Fruit fly (Drosophila melanogaster): Measurements from ENCODE around the gene tup.

Gene tup

DNA sequence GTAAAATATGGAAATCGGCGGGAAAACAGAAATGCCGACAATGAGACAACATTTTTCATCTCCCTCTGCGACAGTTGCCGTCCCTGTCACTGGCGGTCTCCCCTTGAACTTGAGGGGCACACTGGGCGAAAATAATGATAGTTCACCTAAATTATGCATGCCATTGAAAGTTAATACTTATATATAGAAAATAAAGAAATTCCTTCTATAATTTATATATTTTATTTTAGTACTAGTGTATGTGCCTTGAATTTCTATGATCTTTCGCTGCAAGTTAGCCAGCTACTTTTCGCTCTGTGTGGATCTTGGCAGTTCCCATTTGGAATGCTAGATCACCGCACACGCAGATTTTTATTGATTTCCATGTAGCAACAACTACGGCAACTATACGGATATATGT is 25.6 kb upstream of the tup start:
- TF ChIP-seq h (optimal IDR thresholded peaks at IDR 0.05) (no peak), psq (optimal IDR thresholded peaks at IDR 0.05) (no peak), insv (optimal IDR thresholded peaks at IDR 0.05) (no peak), Sin3A (optimal IDR thresholded peaks at IDR 0.05) (no peak), Myc (optimal IDR thresholded peaks at IDR 0.05) (no peak), ttk (optimal IDR thresholded peaks at IDR 0.05) (no peak)

DNA sequence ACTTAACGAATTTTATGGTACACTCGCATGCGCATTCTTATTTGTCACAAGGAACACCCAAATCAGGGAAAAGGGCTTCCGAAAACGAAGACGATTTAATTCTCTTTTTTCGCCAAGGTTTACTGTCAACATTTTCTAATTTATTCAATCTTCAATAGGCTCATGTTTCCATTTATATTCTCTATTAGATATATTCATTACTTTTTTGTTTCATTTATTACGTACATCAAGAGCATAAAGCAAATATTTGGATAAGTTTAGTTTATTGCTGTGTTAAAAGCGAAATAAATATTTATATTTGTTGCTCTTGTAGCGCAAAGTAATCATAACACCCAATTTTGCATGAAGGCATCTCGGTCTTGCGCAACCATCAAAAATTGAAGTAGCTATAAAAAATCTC is 19.9 kb upstream of the tup start:
- TF ChIP-seq h (optimal IDR thresholded peaks at IDR 0.05) (no peak), psq (optimal IDR thresholded peaks at IDR 0.05) (no peak), Myc (optimal IDR thresholded peaks at IDR 0.05) (no peak), insv (optimal IDR thresholded peaks at IDR 0.05) (no peak), ttk (optimal IDR thresholded peaks at IDR 0.05) (no peak), Sin3A (optimal IDR thresholded peaks at IDR 0.05) (no peak)

dm6 chr2L:18899862-18900261 is 18.8 kb upstream of the tup start:
- TF ChIP-seq insv (optimal IDR thresholded peaks at IDR 0.05) (no peak), Sin3A (optimal IDR thresholded peaks at IDR 0.05) (no peak), ttk (optimal IDR thresholded peaks at IDR 0.05) (no peak), psq (optimal IDR thresholded peaks at IDR 0.05) (no peak)

DNA sequence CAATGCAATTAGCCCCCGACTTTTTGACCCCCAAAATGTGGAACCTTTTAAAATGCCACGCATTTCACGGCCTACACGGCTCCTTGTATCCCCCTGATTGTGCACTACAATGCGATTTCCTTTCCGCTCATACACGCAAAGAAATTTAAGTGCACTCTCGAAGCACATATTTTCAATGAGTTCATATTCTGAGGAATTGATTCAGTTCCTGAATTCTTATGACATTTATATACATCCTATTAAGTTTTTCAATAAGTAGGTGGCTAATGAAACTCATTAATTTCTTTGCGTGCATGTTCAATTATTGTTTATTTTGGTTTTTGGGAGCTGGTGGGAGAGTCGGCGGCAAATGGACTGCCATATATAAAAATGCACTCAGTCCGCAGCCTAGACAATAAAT is 18.2 kb upstream of the tup start:
- TF ChIP-seq ttk (optimal IDR thresholded peaks at IDR 0.05): no peak
- TF ChIP-seq insv (optimal IDR thresholded peaks at IDR 0.05): no peak
- TF ChIP-seq Myc (optimal IDR thresholded peaks at IDR 0.05): no peak
- no peak for TF ChIP-seq psq (optimal IDR thresholded peaks at IDR 0.05)
- TF ChIP-seq h (optimal IDR thresholded peaks at IDR 0.05): no peak
- no peak for TF ChIP-seq Sin3A (optimal IDR thresholded peaks at IDR 0.05)

DNA sequence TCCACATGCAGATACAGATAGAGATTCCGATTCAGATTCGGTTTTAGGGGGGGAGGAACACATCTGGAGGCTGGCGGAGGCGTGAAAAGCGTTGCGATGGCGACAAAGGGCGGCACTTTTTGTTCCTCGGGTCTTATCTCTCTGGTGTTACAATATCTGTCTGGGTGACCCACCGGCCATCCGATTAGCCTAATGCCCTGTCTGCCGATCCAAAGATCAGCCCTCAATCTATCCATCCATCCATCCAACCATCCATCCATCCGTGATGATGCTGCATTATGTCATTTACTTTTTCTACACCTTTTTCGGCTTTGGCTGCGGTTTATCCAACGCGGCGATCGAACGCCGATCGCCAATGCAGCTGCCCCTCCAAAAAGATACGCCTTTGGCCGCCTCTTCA is 16.9 kb upstream of the tup start:
- no peak for TF ChIP-seq Myc (optimal IDR thresholded peaks at IDR 0.05)
- TF ChIP-seq h (optimal IDR thresholded peaks at IDR 0.05): no peak
- no peak for TF ChIP-seq Sin3A (optimal IDR thresholded peaks at IDR 0.05)

DNA sequence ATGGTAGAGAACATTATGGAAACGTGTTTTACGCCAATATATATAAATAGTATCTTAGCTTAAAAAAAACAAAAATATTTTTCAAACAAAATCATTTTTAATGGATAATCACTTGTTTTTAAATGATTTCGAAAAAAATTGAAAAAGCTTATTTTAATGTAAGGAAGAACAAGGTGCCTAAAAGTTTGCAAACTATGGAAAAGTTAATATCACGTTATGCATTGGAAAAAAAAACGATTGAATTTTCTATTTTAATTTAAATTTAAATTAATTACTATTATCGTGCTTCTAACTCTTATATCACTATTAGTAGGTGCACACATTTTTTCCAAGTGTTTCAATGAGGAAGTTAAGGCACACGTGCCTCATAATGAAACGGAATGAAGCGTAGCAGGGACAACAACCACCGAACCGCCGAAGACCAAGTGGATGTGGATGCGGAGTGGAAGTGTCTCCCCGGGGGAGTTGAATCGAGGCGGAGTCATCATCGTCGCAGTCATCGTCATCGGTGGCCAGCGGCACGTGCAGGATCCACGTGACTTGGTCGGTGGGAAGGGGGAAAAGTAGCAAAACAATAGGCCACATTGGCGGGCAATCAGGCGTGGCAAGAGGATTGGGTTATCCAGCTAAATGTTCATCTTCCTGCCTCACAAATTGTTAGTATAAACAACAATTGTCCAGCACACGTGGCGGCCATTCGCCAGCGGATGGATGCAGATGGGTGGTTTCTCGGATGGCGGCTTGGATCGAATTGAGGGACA is 15.9 kb upstream of the tup start:
- TF ChIP-seq psq (optimal IDR thresholded peaks at IDR 0.05): no peak
- TF ChIP-seq ttk (optimal IDR thresholded peaks at IDR 0.05): no peak
- no peak for TF ChIP-seq h (optimal IDR thresholded peaks at IDR 0.05)
- TF ChIP-seq Myc (optimal IDR thresholded peaks at IDR 0.05): no peak
- TF ChIP-seq Sin3A (optimal IDR thresholded peaks at IDR 0.05): no peak
- no peak for TF ChIP-seq insv (optimal IDR thresholded peaks at IDR 0.05)

dm6 chr2L:18896371-18896770 is 15.3 kb upstream of the tup start:
- TF ChIP-seq Sin3A (optimal IDR thresholded peaks at IDR 0.05) (no peak), insv (optimal IDR thresholded peaks at IDR 0.05) (no peak), psq (optimal IDR thresholded peaks at IDR 0.05) (no peak), ttk (optimal IDR thresholded peaks at IDR 0.05) (no peak), Myc (optimal IDR thresholded peaks at IDR 0.05) (no peak), h (optimal IDR thresholded peaks at IDR 0.05) (no peak)

DNA sequence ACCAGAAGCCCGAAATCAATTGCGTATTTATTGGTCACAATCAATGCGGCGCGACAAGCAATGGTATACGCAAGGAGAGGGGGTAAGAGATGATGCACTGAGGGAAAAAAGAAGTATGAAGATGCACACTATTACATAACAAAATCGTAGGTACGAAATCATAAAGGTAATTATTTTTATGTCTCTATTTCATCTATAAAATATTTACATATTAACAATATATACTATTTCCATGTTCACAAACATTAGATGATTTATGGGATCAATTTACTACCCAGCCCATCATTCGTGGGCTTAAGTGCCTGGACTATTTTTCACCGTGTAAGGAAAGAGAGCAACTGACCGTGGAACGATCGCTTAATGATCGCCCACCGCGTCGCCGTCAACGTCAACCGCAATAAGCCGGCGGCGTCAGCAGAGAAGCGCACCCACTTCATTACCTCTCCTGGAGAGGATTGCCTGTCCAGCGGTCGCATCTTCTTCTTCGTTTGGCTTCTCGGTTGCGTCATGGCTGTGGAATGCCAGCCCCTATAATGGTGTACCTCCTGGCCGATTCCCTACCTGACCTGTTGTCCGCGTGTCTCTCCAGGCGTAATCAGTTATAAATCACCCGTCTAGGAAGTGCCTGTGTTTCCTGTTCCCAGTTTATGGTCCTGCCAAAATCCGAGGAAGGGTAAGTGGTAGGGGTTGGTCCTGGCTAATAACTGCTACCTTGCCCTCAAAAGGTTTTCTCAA is 14.1 kb upstream of the tup start:
- no peak for TF ChIP-seq insv (optimal IDR thresholded peaks at IDR 0.05)
- no peak for TF ChIP-seq ttk (optimal IDR thresholded peaks at IDR 0.05)
- TF ChIP-seq psq (optimal IDR thresholded peaks at IDR 0.05): no peak
- no peak for TF ChIP-seq h (optimal IDR thresholded peaks at IDR 0.05)
- no peak for TF ChIP-seq Myc (optimal IDR thresholded peaks at IDR 0.05)
- no peak for TF ChIP-seq Sin3A (optimal IDR thresholded peaks at IDR 0.05)

- TF ChIP-seq insv (optimal IDR thresholded peaks at IDR 0.05) (no peak), Myc (optimal IDR thresholded peaks at IDR 0.05) (no peak)
Observed at dm6 chr2L:18890087-18890486, 9.0 kb upstream of the tup start.

DNA sequence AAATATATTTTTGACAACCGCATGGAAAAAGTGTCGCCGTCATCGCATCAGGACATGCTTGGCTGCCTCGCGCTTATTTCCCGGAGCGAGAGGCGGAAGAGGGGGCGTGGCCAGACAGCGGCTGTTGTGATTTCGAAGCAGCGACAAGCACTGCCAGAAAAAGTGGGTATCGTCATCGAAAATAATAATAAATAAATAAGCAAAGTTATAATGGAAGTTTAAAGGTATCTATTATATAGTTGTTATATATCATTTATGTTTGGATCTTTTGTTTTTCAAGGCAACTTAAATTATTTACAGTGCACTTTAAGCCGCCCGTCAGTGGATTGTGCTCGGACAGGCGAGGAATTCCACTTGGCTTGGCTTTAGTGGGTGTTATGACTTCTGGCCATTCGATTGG is 8.2 kb upstream of the tup start:
- TF ChIP-seq Myc (optimal IDR thresholded peaks at IDR 0.05): no peak

DNA sequence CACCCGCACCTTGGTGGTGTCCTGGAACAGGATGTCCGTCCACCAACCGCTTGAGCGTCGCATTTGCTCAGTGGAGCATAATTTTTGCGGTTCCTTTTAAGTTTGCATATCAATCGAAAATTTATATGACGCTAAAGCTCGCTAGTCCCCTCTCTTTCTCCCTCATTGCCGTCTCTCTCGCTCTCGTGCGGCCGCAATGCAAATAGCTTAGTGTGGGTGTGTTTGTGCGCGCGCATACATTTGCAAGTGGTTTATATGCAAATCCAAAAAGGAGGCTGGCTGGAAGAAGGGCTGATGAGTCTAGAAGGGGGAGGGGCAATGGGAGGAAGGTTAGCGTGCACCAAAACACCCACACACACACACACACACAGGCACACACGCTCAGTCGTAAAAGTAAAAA is 5.8 kb upstream of the tup start:
- TF ChIP-seq ttk (optimal IDR thresholded peaks at IDR 0.05): no peak
- TF ChIP-seq Sin3A (optimal IDR thresholded peaks at IDR 0.05): no peak
- TF ChIP-seq psq (optimal IDR thresholded peaks at IDR 0.05): no peak
- TF ChIP-seq Myc (optimal IDR thresholded peaks at IDR 0.05): no peak

dm6 chr2L:18884783-18885182 is 3.7 kb upstream of the tup start:
- no peak for TF ChIP-seq ttk (optimal IDR thresholded peaks at IDR 0.05)
- TF ChIP-seq h (optimal IDR thresholded peaks at IDR 0.05): no peak
- TF ChIP-seq psq (optimal IDR thresholded peaks at IDR 0.05): no peak
- no peak for TF ChIP-seq Sin3A (optimal IDR thresholded peaks at IDR 0.05)
- TF ChIP-seq Myc (optimal IDR thresholded peaks at IDR 0.05): no peak
- no peak for TF ChIP-seq insv (optimal IDR thresholded peaks at IDR 0.05)

DNA sequence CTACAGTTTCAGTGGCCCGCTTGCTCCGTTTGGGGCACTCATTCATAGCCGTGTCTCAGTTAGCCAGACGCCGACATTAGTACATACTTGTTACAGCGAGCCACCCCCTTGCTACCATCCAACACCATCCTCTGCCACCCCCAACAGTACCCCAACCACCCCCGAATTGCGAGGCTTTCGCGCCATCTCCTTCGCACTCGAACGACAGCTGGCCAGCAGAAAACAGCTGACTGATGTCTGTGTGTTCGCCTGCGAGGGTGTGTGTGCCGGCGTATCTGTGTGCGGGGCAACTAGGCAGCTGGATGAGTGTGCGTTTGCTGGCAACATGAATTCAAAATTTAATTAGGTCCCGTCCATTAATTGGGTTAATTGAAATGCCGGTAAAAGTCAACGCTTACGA is 1.7 kb upstream of the tup start:
- TF ChIP-seq h (optimal IDR thresholded peaks at IDR 0.05) (no peak), ttk (optimal IDR thresholded peaks at IDR 0.05) (no peak), psq (optimal IDR thresholded peaks at IDR 0.05) (no peak), Sin3A (optimal IDR thresholded peaks at IDR 0.05) (no peak), Myc (optimal IDR thresholded peaks at IDR 0.05) (no peak), insv (optimal IDR thresholded peaks at IDR 0.05) (no peak)
